Fruit fly (Drosophila melanogaster): Measurements from ENCODE around the gene ATP6AP2.

The ATP6AP2 gene

DNA sequence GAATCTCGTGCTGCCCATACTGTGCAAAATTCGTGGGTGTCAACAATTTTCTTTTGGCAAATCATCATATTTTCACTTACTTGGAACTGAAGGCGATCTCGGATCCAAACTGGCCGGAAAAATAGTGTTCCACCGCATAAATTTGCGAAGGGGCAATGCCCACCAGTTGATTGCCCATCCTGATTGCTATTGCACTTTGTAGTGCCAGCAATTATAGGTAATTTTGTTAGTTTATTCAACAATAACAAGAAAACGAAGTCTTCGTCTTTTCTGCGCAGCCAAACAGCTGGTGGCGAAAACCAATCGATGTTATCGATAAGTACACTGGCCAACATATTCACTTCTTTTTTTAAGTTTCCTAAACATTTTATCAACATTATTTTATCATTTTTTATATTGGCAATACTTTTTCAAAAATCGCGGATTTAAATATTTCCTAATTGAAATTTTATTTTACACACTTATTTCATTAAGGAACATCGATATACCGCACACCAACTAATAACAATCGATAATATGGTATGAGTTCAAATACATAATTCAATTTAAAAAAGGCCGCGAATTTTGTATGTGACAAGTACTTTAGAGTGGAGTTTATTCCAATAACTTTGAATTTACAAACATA is 14.8 kb upstream of the ATP6AP2 start, which contains the start of gene Vps15:
Gene Vps15 (minus strand): TSS at position 294 of the 625 bp plus-strand sequence.
- TF ChIP-seq CG11902 (GFP tag; optimal IDR thresholded peaks at IDR 0.05) (no peak), Eip75B (GFP tag; optimal IDR thresholded peaks at IDR 0.05) (peak; percentile 65), CG10669 (GFP tag; optimal IDR thresholded peaks at IDR 0.05) (peak; percentile 56), CG6163 (GFP tag; IDR thresholded peaks at IDR 0.05) (peak; percentile 73), Gug (GFP tag; IDR thresholded peaks at IDR 0.05) (peak; percentile 46), CG3032 (tag; optimal IDR thresholded peaks at IDR 0.05) (peak; percentile 72), Sox15 (GFP tag; optimal IDR thresholded peaks at IDR 0.05) (peak; percentile 5), Ets96B (tag; optimal IDR thresholded peaks at IDR 0.05) (peak; percentile 77), salr (GFP tag; optimal IDR thresholded peaks at IDR 0.05) (peak in 1 of 2 experiments; percentile 23), CG1621 (tag; optimal IDR thresholded peaks at IDR 0.05) (no peak), net (GFP tag; optimal IDR thresholded peaks at IDR 0.05) (no peak), esn (GFP tag; optimal IDR thresholded peaks at IDR 0.05) (peak; percentile 75), fkh (GFP tag; optimal IDR thresholded peaks at IDR 0.05) (no peak), achi (GFP tag; optimal IDR thresholded peaks at IDR 0.05) (peak; percentile 69), CG3919 (GFP tag; optimal IDR thresholded peaks at IDR 0.05) (peak; percentile 62), fd59A (GFP tag; optimal IDR thresholded peaks at IDR 0.05) (no peak), CG15336 (GFP tag; IDR thresholded peaks at IDR 0.05) (0 out of 2 replicates have a peak, but pooled peaks have one; percentile 43), dac (GFP tag; optimal IDR thresholded peaks at IDR 0.05) (no peak), CG4318 (GFP tag; optimal IDR thresholded peaks at IDR 0.05) (no peak), Hr38 (GFP tag; optimal IDR thresholded peaks at IDR 0.05) (no peak), eg (GFP tag; IDR thresholded peaks at IDR 0.05) (peak; percentile 78), Eip93F (GFP tag; optimal IDR thresholded peaks at IDR 0.05) (no peak), CG11294 (GFP tag; IDR thresholded peaks at IDR 0.05) (no peak), CG6792 (GFP tag; optimal IDR thresholded peaks at IDR 0.05) (peak; percentile 43), fd85E (GFP tag; optimal IDR thresholded peaks at IDR 0.05) (no peak), CG16779 (tag; optimal IDR thresholded peaks at IDR 0.05) (no peak), dsx (GFP tag; optimal IDR thresholded peaks at IDR 0.05; ENCODE audit: poor library complexity, severe bottlenecking) (peak; percentile 74), CG11762 (GFP tag; optimal IDR thresholded peaks at IDR 0.05; ENCODE audit: insufficient read depth) (no peak), OdsH (GFP tag; optimal IDR thresholded peaks at IDR 0.05) (peak; percentile 61), CG32006 (GFP tag; optimal IDR thresholded peaks at IDR 0.05) (peak; percentile 21), Smox (GFP tag; optimal IDR thresholded peaks at IDR 0.05) (peak; percentile 74), CG34406 (GFP tag; optimal IDR thresholded peaks at IDR 0.05) (peak; percentile 68), Sox102F (GFP tag; optimal IDR thresholded peaks at IDR 0.05) (peak; percentile 67), CG6854 (GFP tag; optimal IDR thresholded peaks at IDR 0.05) (no peak), CG8632 (GFP tag; optimal IDR thresholded peaks at IDR 0.05) (peak; percentile 61), spab (GFP tag; optimal IDR thresholded peaks at IDR 0.05) (no peak), CG31627 (GFP tag; optimal IDR thresholded peaks at IDR 0.05) (peak; percentile 59), CG6276 (GFP tag; optimal IDR thresholded peaks at IDR 0.05) (no peak), Blimp-1 (GFP tag; optimal IDR thresholded peaks at IDR 0.05) (no peak), Sox14 (GFP tag; optimal IDR thresholded peaks at IDR 0.05) (peak; percentile 71), CG9139 (GFP tag; optimal IDR thresholded peaks at IDR 0.05) (no peak), CG8319 (GFP tag; optimal IDR thresholded peaks at IDR 0.05) (no peak), ss (GFP tag; optimal IDR thresholded peaks at IDR 0.05) (peak in 1 of 2 experiments; percentile 44), CG8119 (GFP tag; IDR thresholded peaks at IDR 0.05) (peak; percentile 57; the same call in 2 of the 3 replicates), CG10631 (GFP tag; optimal IDR thresholded peaks at IDR 0.05) (peak; percentile 65), lz (GFP tag; optimal IDR thresholded peaks at IDR 0.05) (peak; percentile 66), Ets21C (GFP tag; optimal IDR thresholded peaks at IDR 0.05) (peak; percentile 53), Hr4 (GFP tag; optimal IDR thresholded peaks at IDR 0.05) (peak; percentile 62), pdm3 (GFP tag; optimal IDR thresholded peaks at IDR 0.05) (peak; percentile 71), vri (GFP tag; optimal IDR thresholded peaks at IDR 0.05) (no peak), svp (GFP tag) (peak; percentile 91)

Data from whole organism, prepupa.